Worm (Caenorhabditis elegans) whole organism, L4 larva: ENCODE measurements around the gene C25G4.17.

ENCODE experiments used
- D1046.2 ChIP-seq: fragments of 200-800 bp; sonication (Bioruptor generic); IDR thresholded peaks from 2 replicates; pipeline ENCODE4 v1.3.6; 2022; ENCODE audit warnings: missing genetic modification characterization, missing compliant biosample characterization
- F10B5.3 ChIP-seq: sonication (generic microtip); optimal IDR thresholded peaks from 2 replicates; lab custom pipeline; 2016; ENCODE audit warnings: mild to moderate bottlenecking, missing genetic modification characterization, missing compliant biosample characterization
- F26F4.8 ChIP-seq: fragments of 200-800 bp; sonication (Bioruptor generic); conservative IDR thresholded peaks from 2 replicates; pipeline ENCODE4 v1.3.6; 2022; ENCODE audit warnings: missing genetic modification characterization, missing compliant biosample characterization
- F37D6.2 ChIP-seq: sonication (generic microtip); optimal IDR thresholded peaks from 2 replicates; lab custom pipeline; 2016; ENCODE audit warnings: mild to moderate bottlenecking, missing genetic modification characterization, missing compliant biosample characterization
- F44E2.7 ChIP-seq: fragments of 200-800 bp; sonication (Bioruptor generic); IDR thresholded peaks from 2 replicates; pipeline ENCODE4 v2.1.2; 2022; ENCODE audit warnings: missing genetic modification characterization, missing compliant biosample characterization
- F49E8.2 ChIP-seq: sonication (generic microtip); optimal IDR thresholded peaks from 2 replicates; lab custom pipeline; 2016; ENCODE audit warnings: missing compliant biosample characterization, mild to moderate bottlenecking, missing genetic modification characterization, borderline replicate concordance
- T26A8.4 ChIP-seq: fragments of 200-800 bp; sonication (Bioruptor generic); IDR thresholded peaks from 2 replicates; pipeline ENCODE4 v1.3.6; 2022; ENCODE audit warnings: missing genetic modification characterization, missing compliant biosample characterization
- Y48G9A.11 ChIP-seq: fragments of 200-800 bp; sonication (Bioruptor generic); IDR thresholded peaks from 2 replicates; pipeline ENCODE4 v1.3.6; 2022; ENCODE audit warnings: missing genetic modification reagents, missing genetic modification characterization, missing compliant biosample characterization
- aha-1 ChIP-seq: fragments of 150-350 bp; peaks from one replicate; lab custom pipeline; 2014; ENCODE audit warnings: missing biosample characterization, missing genetic modification characterization
- arid-1 ChIP-seq: fragments of 200-800 bp; sonication (Bioruptor generic); conservative IDR thresholded peaks from 2 replicates; pipeline ENCODE4 v1.3.6; 2022; ENCODE audit warnings: missing genetic modification reagents, missing genetic modification characterization, missing compliant biosample characterization
- attf-4 ChIP-seq: sonication (generic microtip); optimal IDR thresholded peaks from 3 replicates; lab custom pipeline; 2017; ENCODE audit warnings: missing biosample characterization, missing genetic modification characterization
- ceh-44 ChIP-seq: fragments of 200-800 bp; sonication (Bioruptor generic); IDR thresholded peaks from 2 replicates; pipeline ENCODE4 v1.3.6; 2022; ENCODE audit warnings: missing genetic modification reagents, missing genetic modification characterization, missing compliant biosample characterization
- ceh-62 ChIP-seq: sonication (generic microtip); optimal IDR thresholded peaks from 2 replicates; lab custom pipeline; 2017; ENCODE audit warnings: missing biosample characterization, missing genetic modification characterization
- ceh-82 ChIP-seq: sonication (generic microtip); optimal IDR thresholded peaks from 2 replicates; lab custom pipeline; 2017; ENCODE audit warnings: missing biosample characterization, missing genetic modification characterization
- daf-12 ChIP-seq: fragments of 150-350 bp; optimal IDR thresholded peaks from 2 replicates; lab custom pipeline; 2014; ENCODE audit warnings: missing biosample characterization, missing genetic modification reagents, missing genetic modification characterization
- daf-16 ChIP-seq, 3 experiments: sonication (generic microtip); optimal IDR thresholded peaks; 2 replicates each; lab custom pipeline; 2016 to 2017; ENCODE audit warnings: missing genetic modification characterization in 3 of 3, missing genetic modification reagents in 3 of 3, mild to moderate bottlenecking in 2 of 3, missing compliant biosample characterization in 2 of 3, missing biosample characterization in 1 of 3, moderate library complexity in 1 of 3
- daf-19 ChIP-seq: fragments of 200-800 bp; sonication (Bioruptor generic); conservative IDR thresholded peaks from 2 replicates; pipeline ENCODE4 v1.3.6; 2022; ENCODE audit warnings: missing genetic modification characterization, missing compliant biosample characterization
- dmd-6 ChIP-seq: fragments of 200-800 bp; sonication (Bioruptor generic); IDR thresholded peaks from 2 replicates; pipeline ENCODE4 v1.3.6; 2022; ENCODE audit warnings: missing genetic modification reagents, missing genetic modification characterization, missing compliant biosample characterization
- dmd-8 ChIP-seq: fragments of 200-800 bp; sonication (Bioruptor generic); IDR thresholded peaks from 2 replicates; pipeline ENCODE4 v1.3.6; 2022; ENCODE audit warnings: missing genetic modification characterization, missing compliant biosample characterization
- dve-1 ChIP-seq: sonication (generic microtip); optimal IDR thresholded peaks from 2 replicates; lab custom pipeline; 2017; ENCODE audit warnings: antibody characterized with exemption, mild to moderate bottlenecking, missing genetic modification characterization, missing compliant biosample characterization; ENCODE audit not compliant: insufficient read depth
- fkh-10 ChIP-seq: fragments of 150-350 bp; optimal IDR thresholded peaks from 2 replicates; lab custom pipeline; 2014; ENCODE audit warnings: missing biosample characterization, missing genetic modification reagents, missing genetic modification characterization
- hlh-30 ChIP-seq: sonication (generic microtip); optimal IDR thresholded peaks from 2 replicates; lab custom pipeline; 2017; ENCODE audit warnings: antibody characterized with exemption, mild to moderate bottlenecking, missing genetic modification characterization, missing compliant biosample characterization; ENCODE audit not compliant: insufficient read depth
- lim-7 ChIP-seq: fragments of 200-800 bp; sonication (Bioruptor generic); IDR thresholded peaks from 2 replicates; pipeline ENCODE4 v1.3.6; 2022; ENCODE audit warnings: missing genetic modification characterization, missing compliant biosample characterization
- lin-13 ChIP-seq: fragments of 150-350 bp; optimal IDR thresholded peaks from 2 replicates; lab custom pipeline; 2014; ENCODE audit warnings: missing biosample characterization, missing genetic modification reagents, missing genetic modification characterization
- lin-38 ChIP-seq: fragments of 200-800 bp; sonication (Bioruptor generic); IDR thresholded peaks from 2 replicates; pipeline ENCODE4 v1.3.6; 2022; ENCODE audit warnings: missing genetic modification reagents, missing genetic modification characterization, missing compliant biosample characterization
- lir-3 ChIP-seq: sonication (generic microtip); optimal IDR thresholded peaks from 2 replicates; lab custom pipeline; 2016; ENCODE audit warnings: mild to moderate bottlenecking, missing genetic modification characterization, missing compliant biosample characterization
- madf-5 ChIP-seq, 2 experiments: fragments of 200-800 bp; sonication (Bioruptor generic); IDR thresholded peaks; 2 replicates each; pipeline ENCODE4 v1.3.6; 2022; ENCODE audit warnings: missing compliant biosample characterization in 2 of 2, missing genetic modification characterization in 2 of 2
- madf-9 ChIP-seq: fragments of 200-800 bp; sonication (Bioruptor generic); conservative IDR thresholded peaks from 2 replicates; pipeline ENCODE4 v1.3.6; 2022; ENCODE audit warnings: missing genetic modification reagents, missing genetic modification characterization, missing compliant biosample characterization
- mdt-29 ChIP-seq: fragments of 200-800 bp; sonication (Bioruptor generic); IDR thresholded peaks from 2 replicates; pipeline ENCODE4 v1.3.6; 2022; ENCODE audit warnings: missing genetic modification reagents, missing genetic modification characterization, missing compliant biosample characterization
- mes-2 ChIP-seq: sonication (generic microtip); optimal IDR thresholded peaks from 2 replicates; lab custom pipeline; 2016; ENCODE audit warnings: missing genotype, mild to moderate bottlenecking, missing genetic modification characterization, missing compliant biosample characterization; ENCODE audit not compliant: poor library complexity, severe bottlenecking
- mxl-3 ChIP-seq: fragments of 200-800 bp; sonication (Bioruptor generic); optimal IDR thresholded peaks from 2 replicates; lab custom pipeline; 2018; ENCODE audit warnings: mild to moderate bottlenecking, missing genetic modification characterization, missing compliant biosample characterization
- nhr-11 ChIP-seq: fragments of 150-350 bp; optimal IDR thresholded peaks from 2 replicates; lab custom pipeline; 2014; ENCODE audit warnings: missing biosample characterization, missing genetic modification characterization
- nhr-237 ChIP-seq: sonication (generic microtip); optimal IDR thresholded peaks from 2 replicates; lab custom pipeline; 2017; ENCODE audit warnings: missing biosample characterization, missing genetic modification characterization
- nhr-28 ChIP-seq: fragments of 150-350 bp; optimal IDR thresholded peaks from 2 replicates; lab custom pipeline; 2014; ENCODE audit warnings: missing biosample characterization, missing genetic modification characterization
- nhr-42 ChIP-seq: fragments of 200-800 bp; sonication (Bioruptor generic); IDR thresholded peaks from 2 replicates; pipeline ENCODE4 v1.3.6; 2022; ENCODE audit warnings: missing genetic modification characterization, missing compliant biosample characterization
- nhr-48 ChIP-seq: sonication (generic microtip); optimal IDR thresholded peaks from 2 replicates; lab custom pipeline; 2016; ENCODE audit warnings: mild to moderate bottlenecking, missing genetic modification characterization, missing compliant biosample characterization
- nhr-6 ChIP-seq: fragments of 150-350 bp; optimal IDR thresholded peaks from 2 replicates; lab custom pipeline; 2014; ENCODE audit warnings: missing biosample characterization, missing genetic modification characterization
- pha-4 ChIP-seq, 2 experiments: fragments of 150-350 bp in 1 of 2; fragments of 200-800 bp in 1 of 2; sonication (Bioruptor generic) in 1 of 2; IDR thresholded peaks in 1 of 2; optimal IDR thresholded peaks in 1 of 2; 2 replicates each; pipeline versions ENCODE4 v1.3.6 to Lab custom; 2014 to 2022; ENCODE audit warnings: missing genetic modification characterization in 2 of 2, missing genetic modification reagents in 2 of 2, missing biosample characterization in 1 of 2, missing compliant biosample characterization in 1 of 2
- set-16 ChIP-seq: fragments of 200-800 bp; sonication (Bioruptor generic); IDR thresholded peaks from 2 replicates; pipeline ENCODE4 v1.3.6; 2022; ENCODE audit warnings: missing genetic modification reagents, missing genetic modification characterization, missing compliant biosample characterization
- snpc-1.2 ChIP-seq: fragments of 200-800 bp; sonication (Bioruptor generic); IDR thresholded peaks from 2 replicates; pipeline ENCODE4 v1.3.6; 2022; ENCODE audit warnings: missing genetic modification reagents, missing genetic modification characterization, missing compliant biosample characterization
- snpc-4 ChIP-seq: fragments of 150-350 bp; optimal IDR thresholded peaks from 2 replicates; lab custom pipeline; 2014; ENCODE audit warnings: missing biosample characterization, missing genetic modification characterization
- spr-3 ChIP-seq: fragments of 200-800 bp; sonication (Bioruptor generic); optimal IDR thresholded peaks from 2 replicates; lab custom pipeline; 2018; ENCODE audit warnings: mild to moderate bottlenecking, missing genetic modification characterization, missing compliant biosample characterization
- zfp-3 ChIP-seq: fragments of 200-800 bp; sonication (Bioruptor generic); conservative IDR thresholded peaks from 2 replicates; pipeline ENCODE4 v1.3.6; 2022; ENCODE audit warnings: missing genetic modification reagents, missing genetic modification characterization, missing compliant biosample characterization
- zip-2 ChIP-seq: fragments of 150-350 bp; optimal IDR thresholded peaks from 2 replicates; lab custom pipeline; 2014; ENCODE audit warnings: missing biosample characterization, missing genetic modification characterization
- ztf-7 ChIP-seq: fragments of 150-350 bp; optimal IDR thresholded peaks from 2 replicates; lab custom pipeline; 2014; ENCODE audit warnings: missing biosample characterization, missing genetic modification characterization

The C25G4.17 gene

ce11 chrIV:12416629-12417404, 25.0 kb upstream of the C25G4.17 start (continued):
- TF ChIP-seq dmd-8 (GFP tag; lab: Robert Waterston, UW): peak; percentile 42; the same call in 1 of the 2 replicates
- peak; percentile 63 for TF ChIP-seq lim-7 (GFP tag; lab: Robert Waterston, UW)
- peak; percentile 63; the same call in 1 of the 2 replicates for TF ChIP-seq daf-19
- TF ChIP-seq dmd-6 (GFP tag; lab: Robert Waterston, UW): peak; percentile 35
- peak; percentile 20 for TF ChIP-seq nhr-48
- TF ChIP-seq dve-1 (tag; lab: Kevin White, UChicago): peak; percentile 13
- peak; percentile 45 for TF ChIP-seq lir-3 (tag; lab: Kevin White, UChicago)
- TF ChIP-seq madf-9 (GFP tag; lab: Robert Waterston, UW): 0 out of 2 replicates have a peak, but pooled peaks have one; percentile 8
- TF ChIP-seq ceh-44: no peak
- peak; percentile 69; the same call in 1 of the 2 replicates for TF ChIP-seq snpc-1.2 (GFP tag; lab: Robert Waterston, UW)
- TF ChIP-seq mdt-29 (GFP tag; lab: Robert Waterston, UW): no peak
- 0 out of 2 replicates have a peak, but pooled peaks have one; percentile 5 for TF ChIP-seq F44E2.7 (GFP tag; lab: Robert Waterston, UW)
- peak in 1 of 2 experiments; percentile 31 for TF ChIP-seq daf-16 (GFP tag; optimal IDR thresholded peaks at IDR 0.05; lab: Kevin White, UChicago)
- TF ChIP-seq daf-16 (tag; optimal IDR thresholded peaks at IDR 0.05; lab: Kevin White, UChicago): peak; percentile 45
- TF ChIP-seq madf-5 (GFP tag; IDR thresholded peaks at IDR 0.05; lab: Robert Waterston, UW): no peak
- TF ChIP-seq mes-2 (tag; lab: Kevin White, UChicago): peak; percentile 56
- peak; percentile 20 for TF ChIP-seq aha-1 (tag; lab: Kevin White, UChicago)
- TF ChIP-seq Y48G9A.11 (GFP tag; lab: Robert Waterston, UW): peak; percentile 28; the same call in 1 of the 2 replicates
- no peak for TF ChIP-seq hlh-30 (tag; lab: Kevin White, UChicago)
- TF ChIP-seq lin-13 (GFP tag; lab: Kevin White, UChicago): no peak
- TF ChIP-seq arid-1 (GFP tag; lab: Robert Waterston, UW): 0 out of 2 replicates have a peak, but pooled peaks have one; percentile 5
- TF ChIP-seq nhr-11 (tag; lab: Kevin White, UChicago): no peak
- TF ChIP-seq F26F4.8 (GFP tag; lab: Robert Waterston, UW): peak; percentile 72
- TF ChIP-seq lin-38 (GFP tag; lab: Robert Waterston, UW): peak; percentile 64; the same call in 1 of the 2 replicates
- TF ChIP-seq nhr-42: no peak
- TF ChIP-seq, all 104 proteins: peak for 32

ce11 chrIV:12417536-12418195, 24.1 kb upstream of the C25G4.17 start, which contains the start of gene F08G5.3:
F08G5.3 (minus strand) TSS chrIV:12417586.
- TF ChIP-seq spr-3 (GFP tag; lab: Kevin White, UChicago): peak; percentile 53
- 0 out of 2 replicates have a peak, but pooled peaks have one; percentile 43 for TF ChIP-seq ceh-44
- TF ChIP-seq daf-19: no peak
- TF ChIP-seq set-16 (GFP tag; lab: Robert Waterston, UW): no peak
- TF ChIP-seq ceh-82 (tag; lab: Kevin White, UChicago): no peak
- peak; percentile 78 for TF ChIP-seq ztf-7 (tag; lab: Kevin White, UChicago)
- peak; percentile 67 for TF ChIP-seq T26A8.4 (GFP tag; lab: Robert Waterston, UW)
- TF ChIP-seq lin-13 (GFP tag; lab: Kevin White, UChicago): no peak
- TF ChIP-seq nhr-6: peak; percentile 50
- no peak for TF ChIP-seq snpc-4 (tag; lab: Kevin White, UChicago)
- peak; percentile 82 for TF ChIP-seq lin-38 (GFP tag; lab: Robert Waterston, UW)
- no peak for TF ChIP-seq ceh-62
- peak in 1 of 2 experiments; percentile 80 for TF ChIP-seq daf-16 (GFP tag; optimal IDR thresholded peaks at IDR 0.05; lab: Kevin White, UChicago)
- TF ChIP-seq daf-16 (tag; optimal IDR thresholded peaks at IDR 0.05; lab: Kevin White, UChicago): peak; percentile 44
- no peak for TF ChIP-seq zip-2 (tag; lab: Kevin White, UChicago)
- peak; percentile 15 for TF ChIP-seq nhr-28 (tag; lab: Kevin White, UChicago)
- no peak for TF ChIP-seq F37D6.2 (tag; lab: Kevin White, UChicago)
- no peak for TF ChIP-seq nhr-237 (tag; lab: Kevin White, UChicago)
- TF ChIP-seq zfp-3 (GFP tag; lab: Robert Waterston, UW): peak; percentile 81
- peak; percentile 82; the same call in 1 of the 2 replicates for TF ChIP-seq D1046.2 (GFP tag; lab: Robert Waterston, UW)
- no peak for TF ChIP-seq attf-4 (tag; lab: Kevin White, UChicago)
- peak; percentile 51 for TF ChIP-seq F49E8.2 (tag; lab: Kevin White, UChicago)
- no peak for TF ChIP-seq F10B5.3 (tag; lab: Kevin White, UChicago)
- TF ChIP-seq daf-12 (tag; lab: Kevin White, UChicago): no peak
- TF ChIP-seq fkh-10 (GFP tag; lab: Kevin White, UChicago): no peak
- no peak for TF ChIP-seq mxl-3 (GFP tag; lab: Kevin White, UChicago)
- peak; percentile 91 for TF ChIP-seq pha-4 (GFP tag; IDR thresholded peaks at IDR 0.05; lab: Robert Waterston, UW)
- TF ChIP-seq pha-4 (tag; optimal IDR thresholded peaks at IDR 0.05; lab: Kevin White, UChicago): no peak
